Worm (Caenorhabditis elegans) whole organism, L4 larva: Measurements from ENCODE around the gene srw-39.

Experiments
- D1046.2 ChIP-seq: fragments of 200-800 bp; sonication (Bioruptor generic); IDR thresholded peaks from 2 replicates; pipeline ENCODE4 v1.3.6; 2022; ENCODE audit warnings: missing genetic modification characterization, missing compliant biosample characterization
- F10B5.3 ChIP-seq: sonication (generic microtip); optimal IDR thresholded peaks from 2 replicates; lab custom pipeline; 2016; ENCODE audit warnings: mild to moderate bottlenecking, missing genetic modification characterization, missing compliant biosample characterization
- F37D6.2 ChIP-seq: sonication (generic microtip); optimal IDR thresholded peaks from 2 replicates; lab custom pipeline; 2016; ENCODE audit warnings: mild to moderate bottlenecking, missing genetic modification characterization, missing compliant biosample characterization
- F44E2.7 ChIP-seq: fragments of 200-800 bp; sonication (Bioruptor generic); IDR thresholded peaks from 2 replicates; pipeline ENCODE4 v2.1.2; 2022; ENCODE audit warnings: missing genetic modification characterization, missing compliant biosample characterization
- R02D3.7 ChIP-seq: fragments of 150-350 bp; sonication (generic microtip); optimal IDR thresholded peaks from 3 replicates; lab custom pipeline; 2014; ENCODE audit warnings: missing biosample characterization, missing genetic modification characterization
- T26A8.4 ChIP-seq: fragments of 200-800 bp; sonication (Bioruptor generic); IDR thresholded peaks from 2 replicates; pipeline ENCODE4 v1.3.6; 2022; ENCODE audit warnings: missing genetic modification characterization, missing compliant biosample characterization
- Y105C5A.15 ChIP-seq: fragments of 200-800 bp; sonication (Bioruptor generic); IDR thresholded peaks from 2 replicates; pipeline ENCODE4 v1.3.6; 2022; ENCODE audit warnings: missing genetic modification characterization, missing compliant biosample characterization
- Y75B8A.6 ChIP-seq: fragments of 200-800 bp; sonication (Bioruptor generic); IDR thresholded peaks from 2 replicates; pipeline ENCODE4 v1.3.6; 2022; ENCODE audit warnings: missing genetic modification reagents, missing genetic modification characterization, missing compliant biosample characterization
- ZK546.5 ChIP-seq, 2 experiments: sonication (generic microtip); optimal IDR thresholded peaks; 2 replicates each; lab custom pipeline; 2017; ENCODE audit warnings: missing biosample characterization in 2 of 2, missing genetic modification characterization in 2 of 2
- aha-1 ChIP-seq: fragments of 150-350 bp; peaks from one replicate; lab custom pipeline; 2014; ENCODE audit warnings: missing biosample characterization, missing genetic modification characterization
- ama-1 ChIP-seq: fragments of 150-350 bp; optimal IDR thresholded peaks from 2 replicates; lab custom pipeline; 2014; ENCODE audit warnings: inconsistent platforms, mixed read lengths
- arid-1 ChIP-seq: fragments of 200-800 bp; sonication (Bioruptor generic); conservative IDR thresholded peaks from 2 replicates; pipeline ENCODE4 v1.3.6; 2022; ENCODE audit warnings: missing genetic modification reagents, missing genetic modification characterization, missing compliant biosample characterization
- attf-4 ChIP-seq: sonication (generic microtip); optimal IDR thresholded peaks from 3 replicates; lab custom pipeline; 2017; ENCODE audit warnings: missing biosample characterization, missing genetic modification characterization
- ceh-20 ChIP-seq: fragments of 200-800 bp; sonication (Bioruptor generic); IDR thresholded peaks from 2 replicates; pipeline ENCODE4 v1.3.6; 2022; ENCODE audit warnings: missing genetic modification reagents, missing genetic modification characterization, missing compliant biosample characterization
- cey-2 ChIP-seq: sonication (generic microtip); optimal IDR thresholded peaks from 3 replicates; lab custom pipeline; 2017; ENCODE audit warnings: missing genetic modification characterization, mild to moderate bottlenecking, missing compliant biosample characterization, antibody characterized with exemption, borderline replicate concordance; ENCODE audit not compliant: insufficient read depth
- ctbp-1 ChIP-seq: fragments of 200-800 bp; sonication (Bioruptor generic); IDR thresholded peaks from 2 replicates; pipeline ENCODE4 v1.3.6; 2022; ENCODE audit warnings: missing genetic modification reagents, missing genetic modification characterization, missing compliant biosample characterization
- daf-16 ChIP-seq, 3 experiments: sonication (generic microtip); optimal IDR thresholded peaks; 2 replicates each; lab custom pipeline; 2016 to 2017; ENCODE audit warnings: missing genetic modification characterization in 3 of 3, missing genetic modification reagents in 3 of 3, mild to moderate bottlenecking in 2 of 3, missing compliant biosample characterization in 2 of 3, missing biosample characterization in 1 of 3, moderate library complexity in 1 of 3
- daf-8 ChIP-seq: fragments of 200-800 bp; sonication (Bioruptor generic); IDR thresholded peaks from 2 replicates; pipeline ENCODE4 v1.3.6; 2022; ENCODE audit warnings: missing genetic modification characterization, missing compliant biosample characterization
- dmd-9 ChIP-seq: fragments of 200-800 bp; sonication (Bioruptor generic); IDR thresholded peaks from 2 replicates; pipeline ENCODE4 v1.3.6; 2022; ENCODE audit warnings: missing genetic modification reagents, missing genetic modification characterization, missing compliant biosample characterization
- dpl-1 ChIP-seq: fragments of 150-350 bp; optimal IDR thresholded peaks from 2 replicates; lab custom pipeline; 2014; ENCODE audit warnings: missing biosample characterization, missing genetic modification reagents, missing genetic modification characterization
- dve-1 ChIP-seq: sonication (generic microtip); optimal IDR thresholded peaks from 2 replicates; lab custom pipeline; 2017; ENCODE audit warnings: antibody characterized with exemption, mild to moderate bottlenecking, missing genetic modification characterization, missing compliant biosample characterization; ENCODE audit not compliant: insufficient read depth
- gei-8 ChIP-seq: fragments of 200-800 bp; sonication (Bioruptor generic); optimal IDR thresholded peaks from 2 replicates; lab custom pipeline; 2018; ENCODE audit warnings: mild to moderate bottlenecking, missing genetic modification characterization, missing compliant biosample characterization
- hif-1 ChIP-seq, 2 experiments: sonication (generic microtip); optimal IDR thresholded peaks; 2 replicates each; lab custom pipeline; 2016 to 2017; ENCODE audit warnings: missing compliant biosample characterization in 2 of 2, missing genetic modification characterization in 2 of 2, missing genetic modification reagents in 2 of 2, missing genotype in 2 of 2, mild to moderate bottlenecking in 1 of 2
- lim-7 ChIP-seq: fragments of 200-800 bp; sonication (Bioruptor generic); IDR thresholded peaks from 2 replicates; pipeline ENCODE4 v1.3.6; 2022; ENCODE audit warnings: missing genetic modification characterization, missing compliant biosample characterization
- lin-38 ChIP-seq: fragments of 200-800 bp; sonication (Bioruptor generic); IDR thresholded peaks from 2 replicates; pipeline ENCODE4 v1.3.6; 2022; ENCODE audit warnings: missing genetic modification reagents, missing genetic modification characterization, missing compliant biosample characterization
- lir-3 ChIP-seq: sonication (generic microtip); optimal IDR thresholded peaks from 2 replicates; lab custom pipeline; 2016; ENCODE audit warnings: mild to moderate bottlenecking, missing genetic modification characterization, missing compliant biosample characterization
- lsy-2 ChIP-seq, 2 experiments: fragments of 150-350 bp in 1 of 2; sonication (generic microtip) in 1 of 2; optimal IDR thresholded peaks; 2 replicates each; lab custom pipeline; 2014 to 2017; ENCODE audit warnings: missing biosample characterization in 2 of 2, missing genetic modification characterization in 2 of 2
- madf-5 ChIP-seq, 2 experiments: fragments of 200-800 bp; sonication (Bioruptor generic); IDR thresholded peaks; 2 replicates each; pipeline ENCODE4 v1.3.6; 2022; ENCODE audit warnings: missing compliant biosample characterization in 2 of 2, missing genetic modification characterization in 2 of 2
- mdt-29 ChIP-seq: fragments of 200-800 bp; sonication (Bioruptor generic); IDR thresholded peaks from 2 replicates; pipeline ENCODE4 v1.3.6; 2022; ENCODE audit warnings: missing genetic modification reagents, missing genetic modification characterization, missing compliant biosample characterization
- mes-2 ChIP-seq: sonication (generic microtip); optimal IDR thresholded peaks from 2 replicates; lab custom pipeline; 2016; ENCODE audit warnings: missing genotype, mild to moderate bottlenecking, missing genetic modification characterization, missing compliant biosample characterization; ENCODE audit not compliant: poor library complexity, severe bottlenecking
- nhr-102 ChIP-seq: sonication (generic microtip); optimal IDR thresholded peaks from 2 replicates; lab custom pipeline; 2016; ENCODE audit warnings: mild to moderate bottlenecking, missing genetic modification characterization, moderate library complexity, missing compliant biosample characterization
- nhr-11 ChIP-seq: fragments of 150-350 bp; optimal IDR thresholded peaks from 2 replicates; lab custom pipeline; 2014; ENCODE audit warnings: missing biosample characterization, missing genetic modification characterization
- pha-4 ChIP-seq, 2 experiments: fragments of 150-350 bp in 1 of 2; fragments of 200-800 bp in 1 of 2; sonication (Bioruptor generic) in 1 of 2; IDR thresholded peaks in 1 of 2; optimal IDR thresholded peaks in 1 of 2; 2 replicates each; pipeline versions ENCODE4 v1.3.6 to Lab custom; 2014 to 2022; ENCODE audit warnings: missing genetic modification characterization in 2 of 2, missing genetic modification reagents in 2 of 2, missing biosample characterization in 1 of 2, missing compliant biosample characterization in 1 of 2
- pqm-1 ChIP-seq: sonication (generic microtip); optimal IDR thresholded peaks from 2 replicates; lab custom pipeline; 2017; ENCODE audit warnings: missing biosample characterization, missing genetic modification characterization
- set-16 ChIP-seq: fragments of 200-800 bp; sonication (Bioruptor generic); IDR thresholded peaks from 2 replicates; pipeline ENCODE4 v1.3.6; 2022; ENCODE audit warnings: missing genetic modification reagents, missing genetic modification characterization, missing compliant biosample characterization
- skn-1 ChIP-seq: fragments of 150-350 bp; optimal IDR thresholded peaks from 2 replicates; lab custom pipeline; 2014; ENCODE audit warnings: missing biosample characterization, missing genetic modification characterization
- snpc-1.2 ChIP-seq: fragments of 200-800 bp; sonication (Bioruptor generic); IDR thresholded peaks from 2 replicates; pipeline ENCODE4 v1.3.6; 2022; ENCODE audit warnings: missing genetic modification reagents, missing genetic modification characterization, missing compliant biosample characterization
- snpc-4 ChIP-seq: fragments of 150-350 bp; optimal IDR thresholded peaks from 2 replicates; lab custom pipeline; 2014; ENCODE audit warnings: missing biosample characterization, missing genetic modification characterization
- tra-1 ChIP-seq: fragments of 200-800 bp; sonication (Bioruptor generic); IDR thresholded peaks from 2 replicates; pipeline ENCODE4 v1.3.6; 2022; ENCODE audit warnings: missing genetic modification reagents, missing genetic modification characterization, missing compliant biosample characterization
- unc-130 ChIP-seq: sonication (generic microtip); optimal IDR thresholded peaks from 2 replicates; lab custom pipeline; 2016; ENCODE audit warnings: missing genetic modification reagents, missing genetic modification characterization, missing compliant biosample characterization
- vab-7 ChIP-seq: fragments of 200-800 bp; sonication (Bioruptor generic); IDR thresholded peaks from 2 replicates; pipeline ENCODE4 v1.3.6; 2022; ENCODE audit warnings: missing genetic modification reagents, missing genetic modification characterization, missing compliant biosample characterization
- zfp-2 ChIP-seq: sonication (generic microtip); optimal IDR thresholded peaks from 2 replicates; lab custom pipeline; 2016; ENCODE audit warnings: mild to moderate bottlenecking, missing genetic modification characterization, missing compliant biosample characterization
- zfp-3 ChIP-seq: fragments of 200-800 bp; sonication (Bioruptor generic); conservative IDR thresholded peaks from 2 replicates; pipeline ENCODE4 v1.3.6; 2022; ENCODE audit warnings: missing genetic modification reagents, missing genetic modification characterization, missing compliant biosample characterization
- zip-11 ChIP-seq: fragments of 200-800 bp; sonication (Bioruptor generic); IDR thresholded peaks from 2 replicates; pipeline ENCODE4 v1.3.6; 2022; ENCODE audit warnings: missing genetic modification characterization, missing compliant biosample characterization
- zip-2 ChIP-seq: fragments of 150-350 bp; optimal IDR thresholded peaks from 2 replicates; lab custom pipeline; 2014; ENCODE audit warnings: missing biosample characterization, missing genetic modification characterization

srw-39 gene

DNA sequence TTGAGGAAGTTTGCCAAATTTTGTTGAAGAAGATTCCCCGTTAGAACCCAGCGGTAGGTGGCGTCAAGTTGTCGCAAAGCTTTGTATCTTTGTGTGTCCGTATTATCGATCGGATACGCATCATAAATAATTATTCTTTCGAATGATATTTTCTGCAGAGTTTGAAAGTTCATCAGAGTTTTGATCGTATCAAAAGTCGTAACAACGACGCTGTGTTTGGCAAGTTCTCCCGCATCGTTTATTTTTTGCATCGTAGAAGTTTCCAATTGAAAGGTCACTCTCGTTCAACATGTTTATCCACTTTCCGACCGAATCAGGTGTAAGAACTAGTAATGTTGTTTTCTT, 8.8 kb downstream of the srw-39 start (continued):
- TF ChIP-seq tra-1 (GFP tag; lab: Robert Waterston, UW): peak; percentile 22; the same call in 1 of the 2 replicates
- TF ChIP-seq ctbp-1 (GFP tag; lab: Robert Waterston, UW): 0 out of 2 replicates have a peak, but pooled peaks have one; percentile 10
- no peak for TF ChIP-seq Y105C5A.15 (GFP tag; lab: Robert Waterston, UW)
- 0 out of 2 replicates have a peak, but pooled peaks have one; percentile 23 for TF ChIP-seq lim-7 (GFP tag; lab: Robert Waterston, UW)
- TF ChIP-seq pha-4 (GFP tag; IDR thresholded peaks at IDR 0.05; lab: Robert Waterston, UW): no peak
- no peak for TF ChIP-seq pha-4 (tag; optimal IDR thresholded peaks at IDR 0.05; lab: Kevin White, UChicago)
- no peak for TF ChIP-seq F10B5.3 (tag; lab: Kevin White, UChicago)
- no peak for TF ChIP-seq attf-4
- no peak for TF ChIP-seq dpl-1 (GFP tag; lab: Kevin White, UChicago)
- TF ChIP-seq lin-38 (GFP tag; lab: Robert Waterston, UW): peak; percentile 8
- peak; percentile 31 for TF ChIP-seq dve-1 (tag; lab: Kevin White, UChicago)
- TF ChIP-seq gei-8 (GFP tag; lab: Kevin White, UChicago): no peak
- TF ChIP-seq D1046.2 (GFP tag; lab: Robert Waterston, UW): no peak
- TF ChIP-seq snpc-4 (tag; lab: Kevin White, UChicago): no peak
- peak; percentile 65 for TF ChIP-seq ama-1
- no peak for TF ChIP-seq snpc-1.2
- no peak for TF ChIP-seq R02D3.7 (tag; lab: Kevin White, UChicago)
- no peak for TF ChIP-seq dmd-9 (GFP tag; lab: Robert Waterston, UW)
- no peak for TF ChIP-seq skn-1
- no peak for TF ChIP-seq ceh-20 (GFP tag; lab: Robert Waterston, UW)
- TF ChIP-seq vab-7 (GFP tag; lab: Robert Waterston, UW): no peak
- TF ChIP-seq pqm-1 (tag; lab: Kevin White, UChicago): no peak
- TF ChIP-seq nhr-102: no peak
- TF ChIP-seq lir-3 (tag; lab: Kevin White, UChicago): no peak
- TF ChIP-seq unc-130 (GFP tag; lab: Kevin White, UChicago): no peak
- TF ChIP-seq ZK546.5 (tag; optimal IDR thresholded peaks at IDR 0.05; lab: Kevin White, UChicago): no peak
- TF ChIP-seq daf-16 (GFP tag; optimal IDR thresholded peaks at IDR 0.05; lab: Kevin White, UChicago): no peak
- TF ChIP-seq daf-16 (tag; optimal IDR thresholded peaks at IDR 0.05; lab: Kevin White, UChicago): peak; percentile 51
- TF ChIP-seq nhr-11 (tag; lab: Kevin White, UChicago): no peak
- TF ChIP-seq daf-8 (GFP tag; lab: Robert Waterston, UW): no peak
- TF ChIP-seq, all 104 proteins: peak for 16

DNA sequence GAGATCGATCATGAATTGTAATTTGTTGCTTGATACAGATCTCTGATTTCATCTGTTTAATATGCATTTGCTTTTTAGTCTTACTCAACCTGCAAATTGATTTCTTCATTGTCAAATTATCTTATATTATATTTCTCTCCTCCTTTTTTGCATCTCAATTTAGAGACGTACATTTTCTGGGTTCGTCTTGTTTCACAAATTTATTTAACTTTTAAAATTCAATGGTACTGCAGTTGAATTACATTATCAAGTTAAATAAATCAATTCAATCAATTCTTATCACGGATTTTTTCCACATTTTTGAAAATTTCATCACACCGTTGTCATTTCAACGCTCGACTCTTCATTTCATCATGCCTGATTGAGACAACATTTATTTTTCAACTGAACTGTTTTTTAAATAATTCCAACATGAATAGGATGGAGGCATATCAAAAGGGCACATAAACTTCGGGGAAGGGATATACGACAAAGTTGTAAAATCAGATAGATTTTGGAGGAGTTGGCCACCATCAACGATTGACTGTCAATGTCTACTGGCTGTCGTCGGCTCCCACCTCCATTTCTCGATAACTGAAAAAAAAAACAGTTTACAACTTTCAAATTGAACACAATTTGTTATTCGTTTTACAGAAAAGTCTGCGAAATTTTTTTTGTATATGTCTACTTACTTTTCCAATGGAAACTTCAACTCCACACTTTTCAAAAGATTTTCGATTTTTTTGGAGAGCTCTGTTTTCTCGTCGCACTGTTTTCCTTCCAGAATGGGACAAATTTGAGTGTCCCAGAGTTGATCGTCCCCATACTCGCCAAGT, 9.3 kb downstream of the srw-39 start:
- TF ChIP-seq lsy-2 (tag; optimal IDR thresholded peaks at IDR 0.05; lab: Kevin White, UChicago) (peak in 1 of 2 experiments; percentile 50), Y105C5A.15 (GFP tag; lab: Robert Waterston, UW) (0 out of 2 replicates have a peak, but pooled peaks have one; percentile 4), zip-11 (GFP tag; lab: Robert Waterston, UW) (no peak), set-16 (GFP tag; lab: Robert Waterston, UW) (no peak), daf-8 (GFP tag; lab: Robert Waterston, UW) (no peak), lin-38 (GFP tag; lab: Robert Waterston, UW) (peak; percentile 56), arid-1 (GFP tag; lab: Robert Waterston, UW) (peak; percentile 30; the same call in 1 of the 2 replicates), zfp-3 (GFP tag; lab: Robert Waterston, UW) (peak; percentile 90), daf-16 (GFP tag; optimal IDR thresholded peaks at IDR 0.05; lab: Kevin White, UChicago) (peak in 1 of 2 experiments; percentile 16), daf-16 (tag; optimal IDR thresholded peaks at IDR 0.05; lab: Kevin White, UChicago) (peak; percentile 74), F37D6.2 (tag; lab: Kevin White, UChicago) (no peak), dve-1 (tag; lab: Kevin White, UChicago) (peak; percentile 82), aha-1 (tag; lab: Kevin White, UChicago) (peak; percentile 28), F44E2.7 (0 out of 2 replicates have a peak, but pooled peaks have one; percentile 2), ctbp-1 (GFP tag; lab: Robert Waterston, UW) (peak; percentile 18; the same call in 1 of the 2 replicates), madf-5 (GFP tag; IDR thresholded peaks at IDR 0.05; lab: Robert Waterston, UW) (peak in 1 of 2 experiments; percentile 49; a peak in 1 of 4 replicates), zip-2 (tag; lab: Kevin White, UChicago) (peak; percentile 30), pha-4 (GFP tag; IDR thresholded peaks at IDR 0.05; lab: Robert Waterston, UW) (peak; percentile 60; the same call in 1 of the 2 replicates), pha-4 (tag; optimal IDR thresholded peaks at IDR 0.05; lab: Kevin White, UChicago) (no peak), cey-2 (tag; lab: Kevin White, UChicago) (no peak), hif-1 (tag; optimal IDR thresholded peaks at IDR 0.05; lab: Kevin White, UChicago) (no peak), zfp-2 (tag; lab: Kevin White, UChicago) (no peak), T26A8.4 (GFP tag; lab: Robert Waterston, UW) (peak; percentile 88), mes-2 (tag; lab: Kevin White, UChicago) (peak; percentile 56), Y75B8A.6 (GFP tag; lab: Robert Waterston, UW) (0 out of 2 replicates have a peak, but pooled peaks have one; percentile 57), mdt-29 (GFP tag; lab: Robert Waterston, UW) (0 out of 2 replicates have a peak, but pooled peaks have one; percentile 5)
